Fruit fly (Drosophila melanogaster): ENCODE measurements around the gene LManVI.

LManVI gene

DNA sequence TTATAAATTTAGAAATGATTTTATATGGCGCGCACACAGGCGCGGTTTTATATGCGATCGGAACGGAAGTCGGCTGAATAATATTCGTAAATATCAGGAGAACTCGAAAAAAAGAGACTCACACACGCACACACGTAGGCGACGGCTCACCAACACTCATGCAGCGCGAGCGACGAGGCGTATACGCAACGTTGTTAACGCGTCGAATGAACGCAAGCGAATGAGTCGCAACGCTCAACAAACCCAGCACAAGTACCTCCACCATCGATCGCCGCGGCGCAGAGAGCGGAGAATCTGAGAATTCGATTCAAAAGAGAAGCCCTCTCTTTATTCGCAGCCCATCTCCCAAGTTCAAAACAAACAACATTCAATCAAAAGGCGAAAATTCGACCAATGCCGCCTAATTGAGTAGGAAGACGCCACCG lies 45.5 kb downstream of the LManVI start (continued):
- TF ChIP-seq D19A (tag; optimal IDR thresholded peaks at IDR 0.05) (peak; percentile 10), Atf-2 (GFP tag; optimal IDR thresholded peaks at IDR 0.05) (no peak), Neu2 (GFP tag; optimal IDR thresholded peaks at IDR 0.05; ENCODE audit: borderline replicate concordance) (no peak), tgo (GFP tag; IDR thresholded peaks at IDR 0.05) (no peak), NK7.1 (GFP tag; optimal IDR thresholded peaks at IDR 0.05) (no peak), Fer3 (tag; optimal IDR thresholded peaks at IDR 0.05) (peak; percentile 51), Ada2b (GFP tag; IDR thresholded peaks at IDR 0.05) (no peak), dimm (GFP tag; IDR thresholded peaks at IDR 0.05) (no peak), Six4 (GFP tag; optimal IDR thresholded peaks at IDR 0.05) (no peak), Hsf (GFP tag; optimal IDR thresholded peaks at IDR 0.05) (no peak), Mad (GFP tag; optimal IDR thresholded peaks at IDR 0.05) (peak; percentile 24), HHEX (GFP tag; optimal IDR thresholded peaks at IDR 0.05) (peak; percentile 52), HLHmδ (GFP tag; optimal IDR thresholded peaks at IDR 0.05) (peak; percentile 50), CG32767 (GFP tag; IDR thresholded peaks at IDR 0.05) (peak; percentile 10; the same call in 1 of the 2 replicates), CG2199 (GFP tag; IDR thresholded peaks at IDR 0.05) (peak; percentile 91; the same call in 1 of the 3 replicates), Tbp (GFP tag; optimal IDR thresholded peaks at IDR 0.05) (no peak), usp (GFP tag; optimal IDR thresholded peaks at IDR 0.05) (no peak), CG12659 (GFP tag; optimal IDR thresholded peaks at IDR 0.05) (peak; percentile 35), CG15514 (GFP tag; optimal IDR thresholded peaks at IDR 0.05) (peak; percentile 65), CG15479 (GFP tag; optimal IDR thresholded peaks at IDR 0.05) (no peak), pros (GFP tag; optimal IDR thresholded peaks at IDR 0.05) (peak; percentile 4), CG2875 (GFP tag; optimal IDR thresholded peaks at IDR 0.05) (no peak), pnt (GFP tag; optimal IDR thresholded peaks at IDR 0.05) (no peak), hkb (optimal IDR thresholded peaks at IDR 0.05) (no peak), hkb (GFP tag; IDR thresholded peaks at IDR 0.05) (no peak), CG5953 (GFP tag; IDR thresholded peaks at IDR 0.05) (no peak), CG3407 (GFP tag; optimal IDR thresholded peaks at IDR 0.05) (no peak), Abd-B (GFP tag; optimal IDR thresholded peaks at IDR 0.05) (no peak), CG8478 (optimal IDR thresholded peaks at IDR 0.05) (no peak), YL-1 (GFP tag; optimal IDR thresholded peaks at IDR 0.05) (no peak), phol (tag; optimal IDR thresholded peaks at IDR 0.05) (no peak), CG12744 (GFP tag; optimal IDR thresholded peaks at IDR 0.05) (no peak), emc (GFP tag; optimal IDR thresholded peaks at IDR 0.05) (no peak), CG9215 (GFP tag; IDR thresholded peaks at IDR 0.05) (no peak), ash1 (GFP tag; optimal IDR thresholded peaks at IDR 0.05) (peak; percentile 25), scrt (GFP tag; optimal IDR thresholded peaks at IDR 0.05) (peak; percentile 52), salm (tag; optimal IDR thresholded peaks at IDR 0.05) (no peak), sna (GFP tag; IDR thresholded peaks at IDR 0.05; ENCODE audit: partially characterized antibody) (peak; percentile 47; the same call in 1 of the 2 replicates), CkIIα-i1 (GFP tag; IDR thresholded peaks at IDR 0.05) (no peak), CG10431 (GFP tag; optimal IDR thresholded peaks at IDR 0.05) (no peak), CG11560 (tag; IDR thresholded peaks at IDR 0.05) (no peak), CG6683 (GFP tag; optimal IDR thresholded peaks at IDR 0.05) (peak; percentile 8), CG6175 (GFP tag; IDR thresholded peaks at IDR 0.05) (0 out of 3 replicates have a peak, but pooled peaks have one; percentile 63), Sry-δ (GFP tag; optimal IDR thresholded peaks at IDR 0.05) (no peak), br (optimal IDR thresholded peaks at IDR 0.05) (no peak), CG9437 (GFP tag; optimal IDR thresholded peaks at IDR 0.05) (peak; percentile 32), gfzf (GFP tag; optimal IDR thresholded peaks at IDR 0.05) (no peak), run (tag; optimal IDR thresholded peaks at IDR 0.05) (no peak), bigmax (GFP tag; optimal IDR thresholded peaks at IDR 0.05) (no peak), CG17829 (tag; optimal IDR thresholded peaks at IDR 0.05) (peak; percentile 25), CG3726 (GFP tag; IDR thresholded peaks at IDR 0.05) (no peak), hbn (GFP tag; IDR thresholded peaks at IDR 0.05; ENCODE audit: partially characterized antibody) (0 out of 2 replicates have a peak, but pooled peaks have one; percentile 41)

Data from whole organism, embryonic.